Worm (Caenorhabditis elegans) whole organism, late embryonic: ENCODE measurements around the gene C45G9.2.

Experiments
- F13H6.1 ChIP-seq: sonication (generic microtip); optimal IDR thresholded peaks from 2 replicates; lab custom pipeline; 2016; ENCODE audit warnings: missing genetic modification characterization, missing compliant biosample characterization
- ama-1 ChIP-seq: fragments of 150-350 bp; optimal IDR thresholded peaks from 2 replicates; lab custom pipeline; 2014
- ceh-6 ChIP-seq: fragments of 200-800 bp; sonication (Bioruptor generic); optimal IDR thresholded peaks from 2 replicates; lab custom pipeline; 2018; ENCODE audit warnings: mild to moderate bottlenecking, missing genetic modification characterization, missing compliant biosample characterization
- elt-2 ChIP-seq: sonication (generic microtip); optimal IDR thresholded peaks from 2 replicates; lab custom pipeline; 2016; ENCODE audit warnings: missing genetic modification reagents, missing genetic modification characterization, missing compliant biosample characterization
- fax-1 ChIP-seq: sonication (generic microtip); optimal IDR thresholded peaks from 2 replicates; lab custom pipeline; 2016; ENCODE audit warnings: missing genotype, missing genetic modification characterization, missing compliant biosample characterization
- hlh-13 ChIP-seq: fragments of 200-800 bp; sonication (Bioruptor generic); optimal IDR thresholded peaks from 2 replicates; lab custom pipeline; 2018; ENCODE audit warnings: mild to moderate bottlenecking, missing genetic modification characterization, missing compliant biosample characterization
- hlh-30 ChIP-seq: sonication (generic microtip); optimal IDR thresholded peaks from 2 replicates; lab custom pipeline; 2017; ENCODE audit warnings: antibody characterized with exemption, missing genetic modification characterization, missing compliant biosample characterization; ENCODE audit not compliant: insufficient read depth
- nhr-11 ChIP-seq: fragments of 150-350 bp; optimal IDR thresholded peaks from 2 replicates; lab custom pipeline; 2014; ENCODE audit warnings: missing biosample characterization, missing genetic modification characterization
- pha-4 ChIP-seq: fragments of 150-350 bp; optimal IDR thresholded peaks from 2 replicates; lab custom pipeline; 2018; ENCODE audit warnings: missing biosample characterization, missing genetic modification reagents, missing genetic modification characterization
- pqm-1 ChIP-seq: sonication (generic microtip); optimal IDR thresholded peaks from 2 replicates; lab custom pipeline; 2016; ENCODE audit warnings: missing genetic modification characterization, missing compliant biosample characterization
- pros-1 ChIP-seq: fragments of 150-350 bp; optimal IDR thresholded peaks from 2 replicates; lab custom pipeline; 2014; ENCODE audit warnings: missing biosample characterization, missing genetic modification reagents, missing genetic modification characterization
- sdc-2 ChIP-seq: sonication (generic microtip); optimal IDR thresholded peaks from 2 replicates; lab custom pipeline; 2016; ENCODE audit warnings: missing genotype, missing genetic modification characterization, missing compliant biosample characterization
- unc-86 ChIP-seq: sonication (generic microtip); optimal IDR thresholded peaks from 2 replicates; lab custom pipeline; 2016; ENCODE audit warnings: missing genetic modification characterization, missing compliant biosample characterization

DNA sequence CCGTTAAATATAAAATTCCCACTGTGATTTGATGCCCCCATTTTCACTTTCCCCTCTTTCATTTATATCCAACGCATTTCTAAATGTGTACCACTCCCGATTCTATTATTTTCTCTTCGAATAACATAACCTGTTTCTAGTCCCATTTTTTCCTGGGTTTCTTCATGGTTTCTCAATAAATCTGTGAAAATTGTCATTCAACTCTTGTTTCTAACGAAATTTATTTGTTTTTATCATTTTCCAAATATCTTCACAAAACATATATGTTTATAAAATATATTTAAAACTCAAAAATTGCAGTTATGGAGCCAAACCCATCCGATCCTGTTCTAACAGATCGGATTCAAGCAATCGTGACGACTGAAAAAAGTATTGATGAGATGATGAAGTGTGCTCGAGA lies 47.9 kb upstream of the C45G9.2 start, which contains the start of gene mdt-11:
- TF ChIP-seq pros-1 (no peak), F13H6.1 (no peak), hlh-13 (GFP tag; lab: Kevin White, UChicago) (no peak), pqm-1 (tag; lab: Kevin White, UChicago) (no peak), hlh-30 (tag; lab: Kevin White, UChicago) (no peak), pha-4 (tag; lab: Kevin White, UChicago) (no peak), ceh-6 (GFP tag; lab: Kevin White, UChicago) (no peak), ama-1 (no peak), elt-2 (tag; lab: Kevin White, UChicago) (no peak), sdc-2 (tag; lab: Kevin White, UChicago) (no peak), fax-1 (tag; lab: Kevin White, UChicago) (no peak), unc-86 (no peak), nhr-11 (tag; lab: Kevin White, UChicago) (no peak)
